Fruit fly (Drosophila melanogaster): ENCODE data around the gene CG31821.

Gene CG31821

dm6 chr2L:15909277-15909674 is 7.1 kb upstream of the CG31821 start:
- no peak for TF ChIP-seq psq (optimal IDR thresholded peaks at IDR 0.05)
- TF ChIP-seq insv (optimal IDR thresholded peaks at IDR 0.05) = no peak
- TF ChIP-seq Myc (optimal IDR thresholded peaks at IDR 0.05) = no peak
- TF ChIP-seq ttk (optimal IDR thresholded peaks at IDR 0.05) = no peak
- no peak for TF ChIP-seq h (optimal IDR thresholded peaks at IDR 0.05)
- TF ChIP-seq Sin3A (optimal IDR thresholded peaks at IDR 0.05) = no peak

DNA sequence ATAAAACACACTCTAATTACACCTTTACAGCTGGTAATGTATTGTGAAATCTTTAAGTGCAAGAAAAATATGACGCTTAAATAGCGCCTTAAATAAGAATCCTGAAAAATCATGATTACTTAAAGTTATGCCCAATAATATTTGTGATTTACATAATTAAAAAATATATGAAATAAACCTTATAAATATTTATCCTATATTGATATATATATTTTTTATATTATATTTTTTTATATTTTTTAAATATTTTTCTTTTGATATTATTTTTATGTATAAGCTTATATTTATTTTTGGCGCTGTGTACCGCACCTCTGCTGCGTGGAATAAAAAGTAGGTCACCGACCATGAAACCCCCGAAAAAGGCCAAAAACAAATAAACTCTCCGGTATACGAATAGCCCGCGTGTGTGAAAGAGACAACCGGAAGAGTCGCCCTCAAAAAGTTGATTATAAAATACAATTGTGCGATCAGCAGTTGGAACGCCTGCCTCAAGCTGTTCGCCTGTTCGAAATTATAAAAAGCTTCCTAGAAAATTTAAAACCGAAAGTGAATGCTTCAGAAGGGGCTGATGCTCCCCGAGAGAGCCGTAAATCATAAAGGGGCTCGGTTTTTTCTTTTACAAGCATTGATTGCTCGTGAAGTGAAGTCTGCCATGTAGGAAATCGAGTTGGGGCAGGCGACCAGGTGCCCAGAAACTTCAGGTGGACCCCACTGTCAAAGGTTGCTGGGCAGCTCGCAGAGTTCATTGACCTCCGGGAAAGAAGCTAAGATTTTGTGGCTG is 6.5 kb upstream of the CG31821 start:
- TF ChIP-seq Sin3A (optimal IDR thresholded peaks at IDR 0.05) (no peak), ttk (optimal IDR thresholded peaks at IDR 0.05) (no peak), psq (optimal IDR thresholded peaks at IDR 0.05) (no peak), Myc (optimal IDR thresholded peaks at IDR 0.05) (no peak), h (optimal IDR thresholded peaks at IDR 0.05) (no peak), insv (optimal IDR thresholded peaks at IDR 0.05) (no peak)

- no peak for TF ChIP-seq h (optimal IDR thresholded peaks at IDR 0.05)
- TF ChIP-seq psq (optimal IDR thresholded peaks at IDR 0.05) = no peak
These were observed 5.9 kb upstream of the CG31821 start for dm6 chr2L:15908086-15908485.

dm6 chr2L:15907358-15907757 is 5.1 kb upstream of the CG31821 start:
- TF ChIP-seq ttk (optimal IDR thresholded peaks at IDR 0.05) (no peak), Sin3A (optimal IDR thresholded peaks at IDR 0.05) (no peak), h (optimal IDR thresholded peaks at IDR 0.05) (no peak), psq (optimal IDR thresholded peaks at IDR 0.05) (no peak), Myc (optimal IDR thresholded peaks at IDR 0.05) (no peak)

DNA sequence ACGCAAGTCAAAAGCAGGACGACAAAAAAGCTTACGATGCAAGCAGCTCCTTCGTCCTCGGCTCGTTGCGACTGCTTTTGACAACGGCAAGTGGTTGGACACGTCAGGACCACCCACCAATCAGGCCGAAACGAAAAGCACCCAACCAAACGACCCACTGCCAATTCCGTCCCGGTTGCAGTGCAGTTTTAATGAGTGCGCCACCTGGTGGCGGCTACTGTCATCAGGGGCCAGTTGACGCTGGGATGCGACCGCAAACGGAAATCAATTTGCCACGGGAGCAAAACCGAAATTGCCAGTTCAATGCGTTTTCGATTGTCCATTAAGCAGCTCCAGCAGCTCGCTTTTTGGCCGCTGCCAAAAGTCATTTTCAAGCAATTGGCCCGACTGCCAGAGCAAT is 1.5 kb upstream of the CG31821 start:
- no peak for TF ChIP-seq ttk (optimal IDR thresholded peaks at IDR 0.05)
- TF ChIP-seq Myc (optimal IDR thresholded peaks at IDR 0.05) = no peak
- no peak for TF ChIP-seq h (optimal IDR thresholded peaks at IDR 0.05)
- TF ChIP-seq insv (optimal IDR thresholded peaks at IDR 0.05) = no peak
- TF ChIP-seq Sin3A (optimal IDR thresholded peaks at IDR 0.05) = no peak
- no peak for TF ChIP-seq psq (optimal IDR thresholded peaks at IDR 0.05)

- TF ChIP-seq psq (optimal IDR thresholded peaks at IDR 0.05) (no peak), ttk (optimal IDR thresholded peaks at IDR 0.05) (no peak), Sin3A (optimal IDR thresholded peaks at IDR 0.05) (no peak), Myc (optimal IDR thresholded peaks at IDR 0.05) (no peak), h (optimal IDR thresholded peaks at IDR 0.05) (no peak), insv (optimal IDR thresholded peaks at IDR 0.05) (no peak)
These were observed 1.8 kb downstream of the CG31821 start, which contains the start of gene CG31823 for dm6 chr2L:15900424-15900823. TSS of gene CG31823 (minus strand) at chr2L:15900524.

DNA sequence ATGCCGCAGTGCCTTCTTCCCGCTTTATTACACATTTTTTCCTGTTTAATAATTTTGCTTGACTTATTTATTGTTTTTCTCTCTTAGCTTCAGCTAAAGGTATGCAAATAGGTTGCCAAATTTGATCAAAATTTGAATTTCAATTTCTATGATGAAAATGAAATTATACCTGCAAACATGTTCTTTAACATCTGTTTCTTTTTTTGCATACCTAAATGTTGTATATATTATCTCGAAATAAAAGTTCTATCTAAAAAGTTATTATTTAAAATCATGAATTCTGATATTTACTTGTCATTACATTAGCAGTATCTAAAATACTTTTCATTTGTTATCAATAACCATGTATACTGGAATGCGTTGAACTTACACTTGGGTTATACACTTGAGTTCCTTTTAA is 7.1 kb downstream of the CG31821 start, which contains the start of gene CG31735:
Gene CG31735, plus strand, starts transcription at position 301 of the 400 bp plus-strand sequence.
- TF ChIP-seq psq (optimal IDR thresholded peaks at IDR 0.05) (no peak), ttk (optimal IDR thresholded peaks at IDR 0.05) (no peak), Myc (optimal IDR thresholded peaks at IDR 0.05) (no peak), insv (optimal IDR thresholded peaks at IDR 0.05) (no peak), Sin3A (optimal IDR thresholded peaks at IDR 0.05) (no peak), h (optimal IDR thresholded peaks at IDR 0.05) (no peak)

DNA sequence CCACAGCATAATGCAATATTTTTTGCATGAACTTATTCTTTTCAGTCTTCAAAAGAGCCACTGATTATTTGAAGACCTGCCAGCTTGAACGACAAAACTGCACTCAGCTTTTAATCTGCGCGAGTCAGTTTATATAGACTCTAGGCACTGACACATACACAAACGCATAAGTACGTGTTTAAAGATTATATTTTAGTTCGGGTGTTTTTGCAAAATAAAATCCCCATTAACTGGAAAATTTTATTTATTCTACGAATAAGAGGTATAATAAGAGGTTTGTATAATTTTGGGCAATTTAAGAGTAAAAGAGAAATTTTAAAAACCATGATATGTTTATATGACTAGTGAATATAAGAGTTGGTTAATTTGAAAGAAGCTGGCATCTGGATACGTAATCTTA is 8.5 kb downstream of the CG31821 start, which contains the start of gene Tep1:
Gene Tep1, minus strand, starts transcription at position 101 of the 400 bp plus-strand sequence.
- no peak for TF ChIP-seq Myc (optimal IDR thresholded peaks at IDR 0.05)
- no peak for TF ChIP-seq psq (optimal IDR thresholded peaks at IDR 0.05)
- no peak for TF ChIP-seq insv (optimal IDR thresholded peaks at IDR 0.05)
- TF ChIP-seq Sin3A (optimal IDR thresholded peaks at IDR 0.05) = no peak
- no peak for TF ChIP-seq ttk (optimal IDR thresholded peaks at IDR 0.05)
- no peak for TF ChIP-seq h (optimal IDR thresholded peaks at IDR 0.05)

- TF ChIP-seq insv (optimal IDR thresholded peaks at IDR 0.05) (no peak), ttk (optimal IDR thresholded peaks at IDR 0.05) (no peak), psq (optimal IDR thresholded peaks at IDR 0.05) (no peak), Sin3A (optimal IDR thresholded peaks at IDR 0.05) (no peak), h (optimal IDR thresholded peaks at IDR 0.05) (no peak), Myc (optimal IDR thresholded peaks at IDR 0.05) (no peak)
These were observed 16.0 kb downstream of the CG31821 start for dm6 chr2L:15886187-15886586.

- TF ChIP-seq Sin3A (optimal IDR thresholded peaks at IDR 0.05) (no peak), psq (optimal IDR thresholded peaks at IDR 0.05) (no peak), Myc (optimal IDR thresholded peaks at IDR 0.05) (no peak), h (optimal IDR thresholded peaks at IDR 0.05) (no peak), insv (optimal IDR thresholded peaks at IDR 0.05) (no peak), ttk (optimal IDR thresholded peaks at IDR 0.05) (no peak)
These were observed 19.1 kb downstream of the CG31821 start, which contains the start of gene CG44475 for dm6 chr2L:15883090-15883489. TSS of gene CG44475 (minus strand) at chr2L:15883190.

DNA sequence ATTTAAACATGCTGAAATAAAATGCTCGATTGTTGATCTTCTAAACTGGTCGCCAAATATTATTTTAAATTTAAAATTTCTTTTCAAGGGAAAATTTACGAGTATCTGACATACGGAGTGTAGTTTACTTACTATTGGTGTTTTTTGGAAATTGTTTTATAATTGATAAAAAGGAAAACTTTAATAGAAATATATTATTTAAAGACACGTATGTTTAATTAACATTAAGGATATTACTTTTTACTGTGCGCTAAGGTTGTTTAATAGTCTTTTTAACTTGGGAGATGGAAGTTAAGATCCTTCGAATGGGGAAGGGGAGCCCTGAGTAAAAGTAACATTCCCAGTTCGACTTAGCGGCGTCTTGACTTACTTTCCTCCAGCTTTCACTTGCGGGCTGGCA is 22.2 kb downstream of the CG31821 start, which contains the start of gene CG7653:
Gene CG7653, minus strand, starts transcription at position 101 of the 400 bp plus-strand sequence.
- TF ChIP-seq psq (optimal IDR thresholded peaks at IDR 0.05) (no peak), h (optimal IDR thresholded peaks at IDR 0.05) (no peak), insv (optimal IDR thresholded peaks at IDR 0.05) (no peak), Myc (optimal IDR thresholded peaks at IDR 0.05) (no peak), Sin3A (optimal IDR thresholded peaks at IDR 0.05) (no peak), ttk (optimal IDR thresholded peaks at IDR 0.05) (no peak)

- no peak for TF ChIP-seq Myc (optimal IDR thresholded peaks at IDR 0.05)
- TF ChIP-seq Sin3A (optimal IDR thresholded peaks at IDR 0.05) = no peak
- TF ChIP-seq psq (optimal IDR thresholded peaks at IDR 0.05) = no peak
These were observed 36.8 kb downstream of the CG31821 start, which contains the start of gene CG42792 for dm6 chr2L:15865361-15865760. TSS of gene CG42792 (minus strand) at chr2L:15865461.

DNA sequence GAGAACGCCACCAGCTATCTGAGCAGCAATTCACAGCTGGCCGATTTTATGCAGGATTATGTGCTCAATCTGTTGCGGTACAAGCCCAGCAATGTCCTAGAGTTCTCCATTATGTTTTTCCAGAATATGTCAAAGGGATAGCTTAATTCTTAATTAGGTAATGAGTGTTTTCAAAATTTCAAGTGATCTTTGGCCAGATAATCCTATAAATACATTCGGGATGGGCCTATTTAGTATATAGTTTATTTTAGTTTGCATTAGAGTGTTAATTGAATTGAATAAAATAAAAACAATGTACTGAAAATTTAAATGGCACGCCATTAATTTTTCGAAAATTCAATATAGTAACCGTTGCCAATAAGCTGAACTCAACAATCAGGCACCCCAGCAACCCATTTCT is 48.4 kb downstream of the CG31821 start, which contains the start of gene Tektin-A:
Gene Tektin-A, plus strand, starts transcription at position 301 of the 400 bp plus-strand sequence.
- TF ChIP-seq h (optimal IDR thresholded peaks at IDR 0.05) (no peak), psq (optimal IDR thresholded peaks at IDR 0.05) (no peak)

All from Kc167 (cell line).